Worm (Caenorhabditis elegans): ENCODE data around the gene clec-208.

The clec-208 gene

ce11 chrV:2133512-2133911 is 35.8 kb downstream of the clec-208 start (continued):
- TF ChIP-seq madf-3 (GFP tag; IDR thresholded peaks at IDR 0.05) (no peak), unc-62 (GFP tag; optimal IDR thresholded peaks at IDR 0.05) (no peak), efl-1 (GFP tag; optimal IDR thresholded peaks at IDR 0.05) (no peak), madf-6 (GFP tag; IDR thresholded peaks at IDR 0.05) (no peak), bed-2 (GFP tag; IDR thresholded peaks at IDR 0.05) (no peak), ztf-3 (GFP tag; optimal IDR thresholded peaks at IDR 0.05) (no peak), chd-7 (tag; optimal IDR thresholded peaks at IDR 0.05) (peak; percentile 41), atf-7 (tag; optimal IDR thresholded peaks at IDR 0.05) (peak; percentile 45), attf-3 (GFP tag; conservative IDR thresholded peaks at IDR 0.05) (no peak), egl-18 (GFP tag; IDR thresholded peaks at IDR 0.05) (no peak), nhr-120 (GFP tag; IDR thresholded peaks at IDR 0.05) (no peak), aptf-2 (GFP tag; conservative IDR thresholded peaks at IDR 0.05) (no peak), hmg-20 (GFP tag; IDR thresholded peaks at IDR 0.05) (no peak), akir-1 (GFP tag; optimal IDR thresholded peaks at IDR 0.05) (no peak), repo-1 (tag; optimal IDR thresholded peaks at IDR 0.05) (no peak), nfya-1 (tag; optimal IDR thresholded peaks at IDR 0.05; ENCODE audit: borderline replicate concordance, insufficient read depth) (no peak), Y56A3A.18 (GFP tag; IDR thresholded peaks at IDR 0.05) (no peak), F57A8.1 (GFP tag; optimal IDR thresholded peaks at IDR 0.05) (no peak), ceh-58 (GFP tag; IDR thresholded peaks at IDR 0.05) (no peak), dpl-1 (GFP tag; optimal IDR thresholded peaks at IDR 0.05) (no peak), tbx-9 (tag; optimal IDR thresholded peaks at IDR 0.05; ENCODE audit: borderline replicate concordance) (no peak), ceh-40 (GFP tag; IDR thresholded peaks at IDR 0.05) (no peak), bed-1 (GFP tag; IDR thresholded peaks at IDR 0.05) (no peak), aptf-3 (GFP tag; IDR thresholded peaks at IDR 0.05) (no peak), tbp1 (GFP tag; optimal IDR thresholded peaks at IDR 0.05) (no peak), Y95B8A.8 (GFP tag; IDR thresholded peaks at IDR 0.05) (no peak), Y67H2A.10 (GFP tag; conservative IDR thresholded peaks at IDR 0.05) (no peak), sdz-38 (tag; optimal IDR thresholded peaks at IDR 0.05) (no peak), lin-26 (GFP tag; IDR thresholded peaks at IDR 0.05) (no peak), xnd-1 (tag; optimal IDR thresholded peaks at IDR 0.05) (no peak), dpff-1 (tag; optimal IDR thresholded peaks at IDR 0.05) (no peak), ceh-79 (tag; optimal IDR thresholded peaks at IDR 0.05) (no peak), cebp-1 (GFP tag; IDR thresholded peaks at IDR 0.05) (no peak), cebp-1 (tag; optimal IDR thresholded peaks at IDR 0.05) (peak; percentile 74), lsy-27 (tag; optimal IDR thresholded peaks at IDR 0.05; ENCODE audit: borderline replicate concordance, insufficient read depth) (no peak), nhr-27 (tag; optimal IDR thresholded peaks at IDR 0.05) (no peak), snpc-1.1 (tag; optimal IDR thresholded peaks at IDR 0.05; ENCODE audit: insufficient read depth) (no peak), nhr-179 (tag; optimal IDR thresholded peaks at IDR 0.05) (no peak), hsf-1 (GFP tag; IDR thresholded peaks at IDR 0.05) (no peak), snpc-1.3 (tag; optimal IDR thresholded peaks at IDR 0.05; ENCODE audit: insufficient read depth) (no peak), ztf-28 (GFP tag; IDR thresholded peaks at IDR 0.05) (no peak), F52B5.7 (tag; optimal IDR thresholded peaks at IDR 0.05) (no peak), lin-35 (GFP tag; optimal IDR thresholded peaks at IDR 0.05) (peak in 1 of 3 experiments; percentile 80), him-1 (tag; optimal IDR thresholded peaks at IDR 0.05) (no peak), rpc-1 (optimal IDR thresholded peaks at IDR 0.05) (no peak), rpc-1 (tag; optimal IDR thresholded peaks at IDR 0.05) (no peak), dox-1 (GFP tag; IDR thresholded peaks at IDR 0.05) (peak; percentile 42; the same call in 1 of the 2 replicates), athp-1 (tag; optimal IDR thresholded peaks at IDR 0.05) (no peak), zfh-2 (GFP tag; conservative IDR thresholded peaks at IDR 0.05) (peak; percentile 84), sea-2 (GFP tag; IDR thresholded peaks at IDR 0.05) (no peak)

Data from whole organism, young adult.